Worm (Caenorhabditis elegans): ENCODE data around the gene F10G7.5.
A peak's percentile ranks its signal among the peaks of the same experiment; 100 is the strongest.

F10G7.5 gene

ce11 chrII:4698266-4698771, 5.1 kb downstream of the F10G7.5 start, which contains the start of the genes rpn-5 and scc-1 (continued):
- TF ChIP-seq snpc-4 (tag; optimal IDR thresholded peaks at IDR 0.05), result peak; percentile 24
- peak; percentile 42 for TF ChIP-seq nhr-77 (tag; optimal IDR thresholded peaks at IDR 0.05)
- peak; percentile 44 for TF ChIP-seq F16B12.6 (tag; optimal IDR thresholded peaks at IDR 0.05)
- peak; percentile 100 for TF ChIP-seq skn-1 (tag; optimal IDR thresholded peaks at IDR 0.05)
- peak; percentile 63 for TF ChIP-seq lin-14 (GFP tag; optimal IDR thresholded peaks at IDR 0.05)
- peak; percentile 12 for TF ChIP-seq fkh-8 (tag; optimal IDR thresholded peaks at IDR 0.05)
- TF ChIP-seq grh-1 (GFP tag; IDR thresholded peaks at IDR 0.05), result no peak
- TF ChIP-seq snu-23 (GFP tag; optimal IDR thresholded peaks at IDR 0.05), result peak; percentile 77
- no peak for TF ChIP-seq irx-1 (tag; optimal IDR thresholded peaks at IDR 0.05)
- TF ChIP-seq Y116A8C.19 (tag; optimal IDR thresholded peaks at IDR 0.05; ENCODE audit: borderline replicate concordance), result no peak
- TF ChIP-seq elt-2 (tag; optimal IDR thresholded peaks at IDR 0.05), result peak; percentile 32
- TF ChIP-seq lsy-2 (tag; optimal IDR thresholded peaks at IDR 0.05), result peak; percentile 99 to 100
- no peak for TF ChIP-seq ceh-63 (GFP tag; optimal IDR thresholded peaks at IDR 0.05)
- peak in 2 of 6 experiments; percentile 57 to 64 for TF ChIP-seq elt-3 (tag; optimal IDR thresholded peaks at IDR 0.05)
- TF ChIP-seq unc-30 (tag; optimal IDR thresholded peaks at IDR 0.05), result no peak
- TF ChIP-seq nhr-71 (tag; optimal IDR thresholded peaks at IDR 0.05), result peak; percentile 81
- TF ChIP-seq nhr-237 (tag; optimal IDR thresholded peaks at IDR 0.05), result no peak
- TF ChIP-seq lin-13 (GFP tag; optimal IDR thresholded peaks at IDR 0.05), result peak; percentile 52
- TF ChIP-seq hlh-17 (GFP tag; optimal IDR thresholded peaks at IDR 0.05; ENCODE audit: borderline replicate concordance), result no peak
- TF ChIP-seq nhr-90 (tag; optimal IDR thresholded peaks at IDR 0.05; ENCODE audit: poor library complexity), result peak; percentile 58
- no peak for TF ChIP-seq nhr-76 (tag; optimal IDR thresholded peaks at IDR 0.05)
- peak; percentile 66 for TF ChIP-seq xbp-1 (tag; optimal IDR thresholded peaks at IDR 0.05)
- TF ChIP-seq mep-1 (tag; optimal IDR thresholded peaks at IDR 0.05), result peak; percentile 79
- no peak for TF ChIP-seq zip-4 (GFP tag; optimal IDR thresholded peaks at IDR 0.05)
- peak in 1 of 2 experiments; percentile 49 for TF ChIP-seq mdl-1 (tag; optimal IDR thresholded peaks at IDR 0.05)
- peak; percentile 66 for TF ChIP-seq lin-15B (tag; optimal IDR thresholded peaks at IDR 0.05)
- peak; percentile 75 for TF ChIP-seq blmp-1 (tag; optimal IDR thresholded peaks at IDR 0.05)
- TF ChIP-seq unc-130 (tag; optimal IDR thresholded peaks at IDR 0.05), result peak; percentile 84
- TF ChIP-seq ztf-11 (tag; optimal IDR thresholded peaks at IDR 0.05), result peak in 1 of 2 experiments; percentile 15
- peak; percentile 62 for TF ChIP-seq vab-15 (tag; optimal IDR thresholded peaks at IDR 0.05)
- TF ChIP-seq ceh-88 (GFP tag; IDR thresholded peaks at IDR 0.05), result peak; percentile 22; the same call in 1 of the 2 replicates

- TF ChIP-seq blmp-1 (tag; optimal IDR thresholded peaks at IDR 0.05), result peak; percentile 20
- peak; percentile 94 for TF ChIP-seq nhr-19 (GFP tag; conservative IDR thresholded peaks at IDR 0.05)
- peak in 1 of 6 experiments; percentile 18 for TF ChIP-seq elt-3 (tag; optimal IDR thresholded peaks at IDR 0.05)
- TF ChIP-seq nhr-71 (tag; optimal IDR thresholded peaks at IDR 0.05), result peak; percentile 87
- peak; percentile 43 to 80 for TF ChIP-seq lin-35 (GFP tag; optimal IDR thresholded peaks at IDR 0.05)
- TF ChIP-seq ceh-82 (tag; optimal IDR thresholded peaks at IDR 0.05), result peak in 2 of 3 experiments; percentile 24 to 65
- TF ChIP-seq lin-13 (GFP tag; optimal IDR thresholded peaks at IDR 0.05), result peak; percentile 44
- peak; percentile 36 for TF ChIP-seq pax-3 (tag; optimal IDR thresholded peaks at IDR 0.05)
- TF ChIP-seq C16A3.4 (tag; optimal IDR thresholded peaks at IDR 0.05), result peak; percentile 63
- peak; percentile 71 for TF ChIP-seq lin-15B (tag; optimal IDR thresholded peaks at IDR 0.05)
- peak; percentile 73 for TF ChIP-seq swsn-7 (tag; optimal IDR thresholded peaks at IDR 0.05)
- peak; percentile 8 for TF ChIP-seq vab-15 (tag; optimal IDR thresholded peaks at IDR 0.05)
- TF ChIP-seq lin-14 (GFP tag; optimal IDR thresholded peaks at IDR 0.05), result peak; percentile 83
- TF ChIP-seq ceh-8 (GFP tag; optimal IDR thresholded peaks at IDR 0.05), result peak; percentile 19
- peak; percentile 44 to 80 (median 70) for TF ChIP-seq dpl-1 (GFP tag; optimal IDR thresholded peaks at IDR 0.05)
- TF ChIP-seq unc-86 (tag; optimal IDR thresholded peaks at IDR 0.05), result peak; percentile 63
- TF ChIP-seq ztf-11 (tag; optimal IDR thresholded peaks at IDR 0.05), result peak in 1 of 2 experiments; percentile 29
- TF ChIP-seq sox-4 (tag; optimal IDR thresholded peaks at IDR 0.05), result peak; percentile 40
- peak; percentile 65 for TF ChIP-seq lir-3 (tag; optimal IDR thresholded peaks at IDR 0.05; ENCODE audit: poor library complexity)
- peak; percentile 82 for TF ChIP-seq nhr-47 (tag; optimal IDR thresholded peaks at IDR 0.05)
- TF ChIP-seq fkh-8 (tag; optimal IDR thresholded peaks at IDR 0.05), result peak; percentile 54
- peak; percentile 77 for TF ChIP-seq ceh-88 (GFP tag; IDR thresholded peaks at IDR 0.05)
- peak; percentile 50 for TF ChIP-seq unc-130 (tag; optimal IDR thresholded peaks at IDR 0.05)
- peak; percentile 47 for TF ChIP-seq dsc-1 (tag; optimal IDR thresholded peaks at IDR 0.05)
- peak; percentile 88 for TF ChIP-seq isw-1 (GFP tag; IDR thresholded peaks at IDR 0.05)
- peak; percentile 84 for TF ChIP-seq grh-1 (GFP tag; IDR thresholded peaks at IDR 0.05)
- TF ChIP-seq aly-2 (tag; optimal IDR thresholded peaks at IDR 0.05), result peak; percentile 25
- peak; percentile 60 for TF ChIP-seq elt-2 (tag; optimal IDR thresholded peaks at IDR 0.05)
- TF ChIP-seq nhr-90 (tag; optimal IDR thresholded peaks at IDR 0.05; ENCODE audit: poor library complexity), result peak; percentile 77
- TF ChIP-seq C04F5.9 (tag; optimal IDR thresholded peaks at IDR 0.05), result peak; percentile 28
Observed at ce11 chrII:4701482-4702119, 8.4 kb downstream of the F10G7.5 start, which contains the start of gene unc-85. unc-85 (plus strand) TSS chrII:4702069.

Measured in whole organism, L1 larva.